Worm (Caenorhabditis elegans) whole organism, L2 larva: Measurements from ENCODE around the gene F07C4.11.

ENCODE experiments used
- C34F6.9 ChIP-seq: fragments of 150-350 bp; optimal IDR thresholded peaks from 2 replicates; lab custom pipeline; 2014; ENCODE audit warnings: missing biosample characterization, missing genetic modification characterization
- F13H6.1 ChIP-seq: sonication (generic microtip); optimal IDR thresholded peaks from 2 replicates; lab custom pipeline; 2016; ENCODE audit warnings: missing genetic modification characterization, missing compliant biosample characterization
- R02D3.7 ChIP-seq: fragments of 150-350 bp; optimal IDR thresholded peaks from 2 replicates; lab custom pipeline; 2014; ENCODE audit warnings: missing biosample characterization, missing genetic modification characterization
- Y55F3AM.14 ChIP-seq: fragments of 200-800 bp; sonication (Bioruptor generic); optimal IDR thresholded peaks from 2 replicates; lab custom pipeline; 2018; ENCODE audit warnings: mild to moderate bottlenecking, missing genetic modification characterization, missing compliant biosample characterization
- ZK546.5 ChIP-seq: sonication (generic microtip); optimal IDR thresholded peaks from 2 replicates; lab custom pipeline; 2017; ENCODE audit warnings: missing biosample characterization, missing genetic modification characterization
- alr-1 ChIP-seq: fragments of 150-350 bp; optimal IDR thresholded peaks from 2 replicates; lab custom pipeline; 2014; ENCODE audit warnings: missing biosample characterization, missing genetic modification characterization
- ama-1 ChIP-seq: fragments of 150-350 bp; optimal IDR thresholded peaks from 2 replicates; lab custom pipeline; 2018; ENCODE audit warnings: inconsistent platforms
- blmp-1 ChIP-seq: sonication (generic microtip); optimal IDR thresholded peaks from 2 replicates; lab custom pipeline; 2017; ENCODE audit warnings: missing genetic modification characterization, mild to moderate bottlenecking, missing compliant biosample characterization, antibody characterized with exemption, moderate library complexity; ENCODE audit not compliant: insufficient read depth
- ceh-16 ChIP-seq: fragments of 150-350 bp; optimal IDR thresholded peaks from 2 replicates; lab custom pipeline; 2014; ENCODE audit warnings: missing biosample characterization, missing genetic modification characterization
- ceh-82 ChIP-seq: fragments of 150-350 bp; optimal IDR thresholded peaks from 2 replicates; lab custom pipeline; 2014; ENCODE audit warnings: missing biosample characterization, missing genetic modification characterization
- dmd-4 ChIP-seq: sonication (generic microtip); optimal IDR thresholded peaks from 2 replicates; lab custom pipeline; 2017; ENCODE audit warnings: missing biosample characterization, missing genetic modification characterization
- egl-27 ChIP-seq: sonication (generic microtip); optimal IDR thresholded peaks from 3 replicates; lab custom pipeline; 2017; ENCODE audit warnings: missing biosample characterization, missing genetic modification reagents, missing genetic modification characterization
- elt-1 ChIP-seq: fragments of 150-350 bp; optimal IDR thresholded peaks from 2 replicates; lab custom pipeline; 2014; ENCODE audit warnings: missing biosample characterization, missing genetic modification characterization
- elt-3 ChIP-seq: sonication (generic microtip); optimal IDR thresholded peaks from 2 replicates; lab custom pipeline; 2017; ENCODE audit warnings: missing biosample characterization, missing genetic modification characterization
- fos-1 ChIP-seq: fragments of 150-350 bp; optimal IDR thresholded peaks from 2 replicates; lab custom pipeline; 2014; ENCODE audit warnings: missing biosample characterization, missing genetic modification characterization
- gmeb-1 ChIP-seq: fragments of 150-350 bp; optimal IDR thresholded peaks from 2 replicates; lab custom pipeline; 2014; ENCODE audit warnings: missing biosample characterization, missing genetic modification characterization
- lin-13 ChIP-seq: fragments of 150-350 bp; optimal IDR thresholded peaks from 2 replicates; lab custom pipeline; 2014; ENCODE audit warnings: missing biosample characterization, missing genetic modification reagents, missing genetic modification characterization
- lin-39 ChIP-seq: fragments of 150-350 bp; optimal IDR thresholded peaks from 2 replicates; lab custom pipeline; 2014; ENCODE audit warnings: missing biosample characterization, missing genetic modification reagents, missing genetic modification characterization
- lsy-2 ChIP-seq, 2 experiments: fragments of 150-350 bp in 1 of 2; sonication (generic microtip) in 1 of 2; optimal IDR thresholded peaks; 2 replicates each; lab custom pipeline; 2014 to 2017; ENCODE audit warnings: missing biosample characterization in 2 of 2, missing genetic modification characterization in 2 of 2
- mab-5 ChIP-seq: fragments of 150-350 bp; optimal IDR thresholded peaks from 2 replicates; lab custom pipeline; 2014; ENCODE audit warnings: missing biosample characterization, missing genetic modification characterization
- nhr-10 ChIP-seq: sonication (generic microtip); optimal IDR thresholded peaks from 2 replicates; lab custom pipeline; 2017; ENCODE audit warnings: missing biosample characterization, missing genetic modification characterization
- nhr-11 ChIP-seq: fragments of 150-350 bp; optimal IDR thresholded peaks from 2 replicates; lab custom pipeline; 2014; ENCODE audit warnings: missing biosample characterization, missing genetic modification characterization
- nhr-129 ChIP-seq: fragments of 150-350 bp; optimal IDR thresholded peaks from 2 replicates; lab custom pipeline; 2014; ENCODE audit warnings: missing biosample characterization, missing genetic modification characterization
- nhr-21 ChIP-seq: fragments of 150-350 bp; optimal IDR thresholded peaks from 2 replicates; lab custom pipeline; 2014; ENCODE audit warnings: missing biosample characterization, missing genetic modification characterization
- nhr-23 ChIP-seq: fragments of 150-350 bp; optimal IDR thresholded peaks from 2 replicates; lab custom pipeline; 2014; ENCODE audit warnings: missing biosample characterization, missing genetic modification reagents, missing genetic modification characterization
- nhr-237 ChIP-seq: fragments of 150-350 bp; optimal IDR thresholded peaks from 2 replicates; lab custom pipeline; 2014; ENCODE audit warnings: missing biosample characterization, missing genetic modification characterization
- nhr-6 ChIP-seq: fragments of 150-350 bp; optimal IDR thresholded peaks from 2 replicates; lab custom pipeline; 2014; ENCODE audit warnings: missing biosample characterization, missing genetic modification characterization
- peb-1 ChIP-seq: fragments of 150-350 bp; optimal IDR thresholded peaks from 2 replicates; lab custom pipeline; 2014; ENCODE audit warnings: missing biosample characterization, missing genetic modification characterization
- sem-4 ChIP-seq: fragments of 150-350 bp; optimal IDR thresholded peaks from 2 replicates; lab custom pipeline; 2014; ENCODE audit warnings: missing biosample characterization, missing genetic modification reagents, missing genetic modification characterization
- skn-1 ChIP-seq: sonication (generic microtip); optimal IDR thresholded peaks from 2 replicates; lab custom pipeline; 2017; ENCODE audit warnings: missing biosample characterization, missing genetic modification characterization
- sma-3 ChIP-seq: sonication (generic microtip); optimal IDR thresholded peaks from 2 replicates; lab custom pipeline; 2016; ENCODE audit warnings: missing genetic modification reagents, missing genetic modification characterization, missing compliant biosample characterization
- sma-9 ChIP-seq, 2 experiments: fragments of 150-350 bp in 1 of 2; sonication (generic microtip) in 1 of 2; optimal IDR thresholded peaks; 2 replicates each; lab custom pipeline; 2014 to 2016; ENCODE audit warnings: missing genetic modification characterization in 2 of 2, mild to moderate bottlenecking in 1 of 2, missing biosample characterization in 1 of 2, missing compliant biosample characterization in 1 of 2, missing genetic modification reagents in 1 of 2, moderate library complexity in 1 of 2
- unc-39 ChIP-seq: fragments of 150-350 bp; optimal IDR thresholded peaks from 2 replicates; lab custom pipeline; 2014; ENCODE audit warnings: missing biosample characterization, missing genetic modification characterization
- zag-1 ChIP-seq: fragments of 150-350 bp; optimal IDR thresholded peaks from 2 replicates; lab custom pipeline; 2014; ENCODE audit warnings: missing biosample characterization, missing genetic modification characterization
- ztf-1 ChIP-seq: fragments of 200-800 bp; sonication (Bioruptor generic); conservative IDR thresholded peaks from 2 replicates; pipeline ENCODE4 v1.3.6; 2022; ENCODE audit warnings: missing genetic modification characterization, missing compliant biosample characterization
- ztf-11 ChIP-seq: sonication (generic microtip); optimal IDR thresholded peaks from 2 replicates; lab custom pipeline; 2017; ENCODE audit warnings: missing biosample characterization, missing genetic modification characterization

Gene F07C4.11

ce11 chrV:7629504-7629903, 13.8 kb downstream of the F07C4.11 start, which contains the start of gene srd-30:
Gene srd-30 (plus strand): TSS chrV:7629804.
- no peak for TF ChIP-seq nhr-11
- TF ChIP-seq gmeb-1 (tag; lab: Kevin White, UChicago): no peak
- TF ChIP-seq ceh-82 (tag; lab: Kevin White, UChicago): no peak
- no peak for TF ChIP-seq nhr-6
- no peak for TF ChIP-seq peb-1
- TF ChIP-seq skn-1: no peak
- TF ChIP-seq sma-9 (GFP tag; optimal IDR thresholded peaks at IDR 0.05; lab: Kevin White, UChicago): no peak
- TF ChIP-seq sma-9 (tag; optimal IDR thresholded peaks at IDR 0.05; lab: Kevin White, UChicago): no peak
- no peak for TF ChIP-seq ZK546.5
- TF ChIP-seq mab-5 (tag; lab: Kevin White, UChicago): no peak
- no peak for TF ChIP-seq nhr-23
- TF ChIP-seq elt-3 (tag; lab: Kevin White, UChicago): no peak
- no peak for TF ChIP-seq nhr-10
- TF ChIP-seq nhr-129 (tag; lab: Kevin White, UChicago): no peak
- TF ChIP-seq lin-13: no peak
- TF ChIP-seq sem-4 (tag; lab: Kevin White, UChicago): no peak
- TF ChIP-seq lin-39 (tag; lab: Kevin White, UChicago): no peak
- no peak for TF ChIP-seq dmd-4 (tag; lab: Kevin White, UChicago)
- TF ChIP-seq ama-1 (lab: Kevin White, UChicago): no peak
- TF ChIP-seq ceh-16 (tag; lab: Kevin White, UChicago): no peak
- TF ChIP-seq R02D3.7 (tag; lab: Kevin White, UChicago): no peak
- TF ChIP-seq, all 48 proteins: peak for 0

DNA sequence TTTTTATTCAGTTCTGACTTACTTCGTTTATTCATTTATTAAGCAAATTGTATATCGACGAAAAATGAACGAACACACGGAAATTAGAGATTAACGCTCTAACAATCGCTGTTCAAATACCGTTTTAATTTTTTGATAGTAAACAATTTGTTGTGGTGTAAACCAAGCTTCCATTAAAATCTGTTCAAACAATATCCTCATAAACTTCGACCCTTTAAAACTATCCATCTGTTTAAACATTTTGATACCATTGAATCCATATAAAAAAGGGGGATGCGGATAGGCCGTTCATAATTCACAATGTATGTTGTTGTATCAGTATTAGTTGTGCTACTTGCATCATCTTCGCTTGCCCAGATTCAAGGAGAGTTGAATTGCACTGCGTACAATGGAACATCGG, 16.8 kb downstream of the F07C4.11 start, which contains the start of gene F07C4.6:
TSS of gene F07C4.6 (plus strand) at position 301 of the 400 bp plus-strand sequence.
- TF ChIP-seq nhr-21 (tag; lab: Kevin White, UChicago) (peak; percentile 24), C34F6.9 (tag; lab: Kevin White, UChicago) (no peak), F13H6.1 (no peak)

- no peak for TF ChIP-seq lin-13
- TF ChIP-seq zag-1 (tag; lab: Kevin White, UChicago): no peak
- no peak for TF ChIP-seq Y55F3AM.14
- no peak for TF ChIP-seq sma-3 (GFP tag; lab: Kevin White, UChicago)
Observed at ce11 chrV:7624652-7625051, 18.7 kb downstream of the F07C4.11 start, which contains the start of gene grsp-4. Gene grsp-4 (plus strand): TSS chrV:7624952.

DNA sequence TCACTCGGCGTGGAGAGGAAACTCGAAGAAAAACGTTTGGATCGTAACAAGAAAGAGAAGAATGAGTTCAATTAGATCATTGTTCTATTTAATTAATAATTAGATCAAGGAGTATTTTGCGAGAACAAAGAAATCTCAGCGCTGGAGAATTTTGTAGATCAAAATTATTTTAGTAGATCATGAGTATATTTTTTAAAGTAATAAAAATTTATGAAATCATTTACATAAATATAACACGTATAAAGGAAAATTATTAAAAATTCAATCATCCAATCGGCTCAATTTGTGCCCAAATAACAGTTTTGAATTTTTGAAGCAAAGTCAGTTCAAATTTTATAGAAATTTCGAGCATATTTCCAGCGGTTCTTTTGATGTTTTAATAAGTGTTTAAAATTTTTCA, 19.2 kb downstream of the F07C4.11 start, which contains the start of gene C50E3.13:
TSS of gene C50E3.13 (minus strand) at position 101 of the 400 bp plus-strand sequence.
- TF ChIP-seq blmp-1 (tag; lab: Kevin White, UChicago) (no peak), lin-13 (no peak), peb-1 (no peak), lsy-2 (tag; optimal IDR thresholded peaks at IDR 0.05; lab: Kevin White, UChicago) (no peak), nhr-11 (no peak), elt-3 (tag; lab: Kevin White, UChicago) (no peak), nhr-237 (tag; lab: Kevin White, UChicago) (no peak), unc-39 (tag; lab: Kevin White, UChicago) (no peak), lin-39 (tag; lab: Kevin White, UChicago) (no peak), alr-1 (tag; lab: Kevin White, UChicago) (no peak)

DNA sequence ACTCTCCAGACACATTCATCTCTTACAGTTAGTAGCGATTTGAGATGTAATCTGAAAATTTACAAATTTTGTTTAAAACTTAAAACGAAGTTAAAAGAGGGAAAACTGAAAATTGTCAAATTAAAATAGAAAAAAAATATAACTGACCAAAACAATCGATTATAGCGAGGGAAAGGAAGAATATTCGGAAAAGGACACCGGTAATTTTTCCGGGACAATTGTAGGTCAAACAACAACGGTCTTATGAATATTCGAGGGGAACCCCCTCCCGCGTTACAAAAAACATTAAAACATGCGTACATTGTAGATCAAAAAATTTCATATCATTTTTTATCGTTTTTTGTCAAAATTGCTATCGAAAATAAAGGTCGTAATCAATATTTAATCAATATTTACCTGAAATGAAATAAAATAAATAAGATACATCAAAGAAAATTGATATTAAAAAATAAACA, 21.3 kb downstream of the F07C4.11 start, which contains the start of gene C50E3.12:
TSS of gene C50E3.12 (minus strand) at position 51 of the 455 bp plus-strand sequence.
- TF ChIP-seq elt-1 (tag; lab: Kevin White, UChicago) (no peak), ceh-82 (tag; lab: Kevin White, UChicago) (no peak), ztf-1 (GFP tag; lab: Robert Waterston, UW) (no peak), sma-3 (GFP tag; lab: Kevin White, UChicago) (no peak), nhr-10 (no peak), fos-1 (tag; lab: Kevin White, UChicago) (no peak), lsy-2 (tag; optimal IDR thresholded peaks at IDR 0.05; lab: Kevin White, UChicago) (no peak), ZK546.5 (no peak), nhr-11 (no peak), F13H6.1 (no peak), dmd-4 (tag; lab: Kevin White, UChicago) (no peak), egl-27 (tag; lab: Kevin White, UChicago) (no peak), nhr-23 (no peak), skn-1 (no peak), peb-1 (no peak), ceh-16 (tag; lab: Kevin White, UChicago) (no peak), ztf-11 (tag; lab: Kevin White, UChicago) (no peak), Y55F3AM.14 (no peak)
